Worm (Caenorhabditis elegans) whole organism, early embryonic: Measurements from ENCODE around the gene Y57G11C.41.

Experiments
- B0310.2 ChIP-seq: sonication (generic microtip); optimal IDR thresholded peaks from 2 replicates; lab custom pipeline; 2016; ENCODE audit warnings: mild to moderate bottlenecking, missing genetic modification characterization, missing compliant biosample characterization
- F13C5.2 ChIP-seq: sonication (generic microtip); optimal IDR thresholded peaks from 2 replicates; lab custom pipeline; 2017; ENCODE audit warnings: mild to moderate bottlenecking, missing genetic modification characterization, inconsistent platforms, missing compliant biosample characterization
- ama-1 ChIP-seq: fragments of 150-350 bp; optimal IDR thresholded peaks from 2 replicates; lab custom pipeline; 2014
- ceh-36 ChIP-seq: sonication (generic microtip); optimal IDR thresholded peaks from 2 replicates; lab custom pipeline; 2016; ENCODE audit warnings: missing genetic modification characterization, inconsistent platforms, missing compliant biosample characterization
- flt-1 ChIP-seq: fragments of 200-800 bp; sonication (Bioruptor generic); IDR thresholded peaks from 2 replicates; pipeline ENCODE4 v1.3.6; 2022; ENCODE audit warnings: missing genetic modification characterization, missing compliant biosample characterization
- hmbx-1 ChIP-seq: sonication (generic microtip); optimal IDR thresholded peaks from 2 replicates; lab custom pipeline; 2016; ENCODE audit warnings: mild to moderate bottlenecking, missing genetic modification characterization, missing compliant biosample characterization
- hmg-4 ChIP-seq: fragments of 200-800 bp; sonication (Bioruptor generic); optimal IDR thresholded peaks from 2 replicates; lab custom pipeline; 2018; ENCODE audit warnings: mild to moderate bottlenecking, missing genetic modification characterization, missing compliant biosample characterization
- hnd-1 ChIP-seq: sonication (generic microtip); optimal IDR thresholded peaks from 2 replicates; lab custom pipeline; 2016; ENCODE audit warnings: missing genetic modification characterization, missing compliant biosample characterization
- pes-1 ChIP-seq: fragments of 200-800 bp; sonication (Bioruptor generic); IDR thresholded peaks from 2 replicates; pipeline ENCODE4 v1.3.6; 2022; ENCODE audit warnings: missing genetic modification reagents, missing genetic modification characterization, missing compliant biosample characterization
- scrt-1 ChIP-seq: fragments of 200-800 bp; sonication (Bioruptor generic); IDR thresholded peaks from 2 replicates; pipeline ENCODE4 v1.3.6; 2022; ENCODE audit warnings: missing genetic modification characterization, missing compliant biosample characterization
- sea-1 ChIP-seq: fragments of 200-800 bp; sonication (Bioruptor generic); conservative IDR thresholded peaks from 2 replicates; pipeline ENCODE4 v1.3.6; 2022; ENCODE audit warnings: missing genetic modification characterization, missing compliant biosample characterization
- tbx-11 ChIP-seq: fragments of 200-800 bp; sonication (Bioruptor generic); IDR thresholded peaks from 2 replicates; pipeline ENCODE4 v1.3.6; 2022; ENCODE audit warnings: missing genetic modification characterization, missing compliant biosample characterization
- tbx-37 ChIP-seq: fragments of 200-800 bp; sonication (Bioruptor generic); conservative IDR thresholded peaks from 2 replicates; pipeline ENCODE4 v1.3.6; 2022; ENCODE audit warnings: missing genetic modification reagents, missing genetic modification characterization, missing compliant biosample characterization
- tra-4 ChIP-seq: sonication (generic microtip); optimal IDR thresholded peaks from 2 replicates; lab custom pipeline; 2017; ENCODE audit warnings: missing genetic modification characterization, missing compliant biosample characterization

DNA sequence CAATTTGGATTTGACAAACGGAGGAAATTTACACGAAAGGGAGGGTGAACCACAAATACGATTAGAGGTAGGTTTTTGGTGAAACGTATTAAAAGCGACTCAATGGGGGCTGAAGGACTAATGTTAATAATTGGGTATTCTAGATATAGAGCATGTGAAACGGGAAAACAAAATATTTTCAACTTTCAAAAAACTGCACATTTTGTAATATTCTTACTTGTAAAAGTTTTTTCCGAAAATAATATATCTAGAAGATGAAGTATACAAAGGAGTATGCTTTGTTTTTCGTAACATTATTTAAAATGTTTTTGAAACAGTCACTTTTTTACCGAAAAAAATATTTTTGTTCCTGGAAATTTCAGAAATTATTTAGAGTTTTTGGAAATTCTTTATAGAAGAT is 35.7 kb upstream of the Y57G11C.41 start:
- TF ChIP-seq hmbx-1 (tag; lab: Kevin White, UChicago) (no peak), flt-1 (GFP tag; lab: Robert Waterston, UW) (no peak), pes-1 (GFP tag; lab: Robert Waterston, UW) (no peak), ama-1 (lab: Kevin White, UChicago) (no peak), scrt-1 (GFP tag; lab: Robert Waterston, UW) (no peak), hmg-4 (no peak), sea-1 (GFP tag; lab: Robert Waterston, UW) (no peak), tbx-11 (GFP tag; lab: Robert Waterston, UW) (no peak), ceh-36 (no peak), B0310.2 (tag; lab: Kevin White, UChicago) (no peak), hnd-1 (tag; lab: Kevin White, UChicago) (no peak), tbx-37 (GFP tag; lab: Robert Waterston, UW) (no peak), tra-4 (tag; lab: Kevin White, UChicago) (no peak), F13C5.2 (no peak)
